Fruit fly (Drosophila melanogaster): ENCODE data around the gene Tom70.

dm6 chr2L:12087442-12087841 is 49.1 kb upstream of the Tom70 start:
- TF ChIP-seq CTCF (optimal IDR thresholded peaks at IDR 0.05): no peak
- TF ChIP-seq CG8478 (optimal IDR thresholded peaks at IDR 0.05): no peak

Measured in S2 (cell line).